Worm (Caenorhabditis elegans) whole organism, L4/young adult: ENCODE data around the gene srt-33.

Source experiments
- W03F9.2 ChIP-seq: fragments of 150-350 bp; optimal IDR thresholded peaks from 2 replicates; lab custom pipeline; 2014; ENCODE audit warnings: missing biosample characterization, missing genetic modification characterization
- dao-5 ChIP-seq: sonication (generic microtip); optimal IDR thresholded peaks from 2 replicates; lab custom pipeline; 2016; ENCODE audit warnings: missing genotype, missing genetic modification characterization, moderate library complexity, missing compliant biosample characterization
- him-1 ChIP-seq: sonication (generic microtip); optimal IDR thresholded peaks from 2 replicates; lab custom pipeline; 2016; ENCODE audit warnings: missing genotype, missing genetic modification reagents, missing genetic modification characterization, missing compliant biosample characterization

DNA sequence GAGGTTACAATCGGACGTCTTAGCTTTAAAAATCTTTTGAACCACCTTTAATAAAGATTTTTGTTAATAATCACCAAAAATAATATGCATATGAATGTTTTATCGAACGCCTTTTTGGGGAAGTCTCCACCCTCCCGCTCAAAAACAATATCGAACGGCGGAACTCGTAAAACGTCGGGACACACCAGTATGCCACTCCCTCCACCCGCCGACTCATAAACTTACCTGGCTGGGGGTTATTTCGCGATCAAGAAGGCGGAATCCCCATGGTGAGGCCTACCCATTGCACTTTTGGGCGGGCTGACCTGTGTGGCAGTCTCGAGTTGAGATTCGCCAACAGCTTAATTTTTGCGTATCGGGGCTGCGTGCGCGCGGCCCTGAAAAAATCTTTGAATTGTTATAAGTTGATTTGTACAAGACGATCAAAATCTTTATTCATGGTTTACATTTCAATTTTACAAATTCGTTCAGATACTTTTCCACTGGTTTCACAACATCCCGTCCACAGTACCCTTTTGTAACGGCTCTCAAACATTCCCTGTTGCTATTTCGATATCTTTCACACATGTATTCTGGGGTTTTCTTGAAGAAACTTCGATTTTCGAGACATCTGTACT is 12.2 kb downstream of the srt-33 start:
- TF ChIP-seq dao-5 (tag; lab: Kevin White, UChicago) (no peak), him-1 (tag; lab: Kevin White, UChicago) (no peak), W03F9.2 (tag; lab: Kevin White, UChicago) (no peak)
